Fruit fly (Drosophila melanogaster) whole organism, adult: ENCODE data around the gene Galphaf.

Source experiments
- CG12768 ChIP-seq: fragments of 200-800 bp; sonication (Bioruptor generic); optimal IDR thresholded peaks from 2 replicates; lab custom pipeline; 2017; ENCODE audit warnings: missing biosample characterization, missing genetic modification characterization, mild to moderate bottlenecking, moderate library complexity, missing genetic modification reagents
- CG5204 ChIP-seq: fragments of 200-800 bp; sonication (Bioruptor generic); optimal IDR thresholded peaks from 2 replicates; lab custom pipeline; 2016; ENCODE audit warnings: missing biosample characterization, missing genetic modification characterization
- cic ChIP-seq: fragments of 200-800 bp; sonication (Bioruptor generic); optimal IDR thresholded peaks from 2 replicates; lab custom pipeline; 2017; ENCODE audit warnings: missing biosample characterization, mild to moderate bottlenecking, missing genetic modification characterization, moderate library complexity
- cnc ChIP-seq, 2 experiments: fragments of >200 bp; optimal IDR thresholded peaks; 2 replicates each; lab custom pipeline; 2017
- tj ChIP-seq: fragments of 200-800 bp; sonication (Bioruptor generic); optimal IDR thresholded peaks from 3 replicates; lab custom pipeline; 2017; ENCODE audit warnings: missing biosample characterization, mild to moderate bottlenecking, missing genetic modification characterization, moderate library complexity

DNA sequence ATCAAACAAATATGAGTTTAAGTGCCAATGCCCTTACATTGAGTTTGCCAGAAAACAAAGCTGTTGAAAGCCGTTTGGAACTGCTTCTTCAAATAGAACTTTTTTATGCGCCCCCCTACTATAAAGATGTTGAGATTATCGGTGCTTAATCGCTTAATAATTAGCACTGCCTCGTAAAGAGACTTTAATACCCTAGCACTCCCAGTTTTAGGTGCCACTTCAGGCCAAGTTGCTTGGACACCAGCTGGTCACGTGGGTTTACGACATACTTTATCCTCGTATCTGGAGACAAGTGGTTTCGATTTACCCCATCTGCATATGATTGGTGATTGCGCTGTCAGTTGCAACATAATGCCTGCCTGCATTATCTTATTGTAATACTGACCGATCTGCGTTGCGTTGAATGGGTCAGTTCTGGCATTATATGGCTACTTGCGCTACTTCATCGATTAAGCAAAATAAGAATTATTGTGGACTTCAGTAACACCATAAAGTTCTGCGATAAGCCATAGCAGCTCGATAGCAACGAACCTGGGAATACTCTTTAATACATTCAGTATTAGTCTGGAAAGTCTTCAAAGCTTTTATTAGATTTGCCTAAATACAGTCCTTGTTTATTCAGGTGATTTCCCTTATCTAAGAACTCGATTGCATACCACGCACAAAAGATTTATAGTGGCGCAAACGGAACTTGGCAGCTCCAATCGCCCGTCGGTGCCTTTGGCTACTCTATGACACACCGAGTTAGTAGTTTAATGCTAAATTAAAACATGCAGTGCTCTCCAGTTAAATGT, 3.3 kb upstream of the Galphaf start:
- TF ChIP-seq tj (GFP tag; lab: Kevin White, UChicago) (no peak), CG5204 (GFP tag; lab: Kevin White, UChicago) (no peak), cnc (optimal IDR thresholded peaks at IDR 0.05; lab: Kevin White, UChicago) (no peak), CG12768 (GFP tag; lab: Kevin White, UChicago) (no peak), cic (GFP tag; lab: Kevin White, UChicago) (no peak)
